Fruit fly (Drosophila melanogaster): Measurements from ENCODE around the gene CG7330.
A peak's percentile ranks its signal among the peaks of the same experiment; 100 is the strongest.

DNA sequence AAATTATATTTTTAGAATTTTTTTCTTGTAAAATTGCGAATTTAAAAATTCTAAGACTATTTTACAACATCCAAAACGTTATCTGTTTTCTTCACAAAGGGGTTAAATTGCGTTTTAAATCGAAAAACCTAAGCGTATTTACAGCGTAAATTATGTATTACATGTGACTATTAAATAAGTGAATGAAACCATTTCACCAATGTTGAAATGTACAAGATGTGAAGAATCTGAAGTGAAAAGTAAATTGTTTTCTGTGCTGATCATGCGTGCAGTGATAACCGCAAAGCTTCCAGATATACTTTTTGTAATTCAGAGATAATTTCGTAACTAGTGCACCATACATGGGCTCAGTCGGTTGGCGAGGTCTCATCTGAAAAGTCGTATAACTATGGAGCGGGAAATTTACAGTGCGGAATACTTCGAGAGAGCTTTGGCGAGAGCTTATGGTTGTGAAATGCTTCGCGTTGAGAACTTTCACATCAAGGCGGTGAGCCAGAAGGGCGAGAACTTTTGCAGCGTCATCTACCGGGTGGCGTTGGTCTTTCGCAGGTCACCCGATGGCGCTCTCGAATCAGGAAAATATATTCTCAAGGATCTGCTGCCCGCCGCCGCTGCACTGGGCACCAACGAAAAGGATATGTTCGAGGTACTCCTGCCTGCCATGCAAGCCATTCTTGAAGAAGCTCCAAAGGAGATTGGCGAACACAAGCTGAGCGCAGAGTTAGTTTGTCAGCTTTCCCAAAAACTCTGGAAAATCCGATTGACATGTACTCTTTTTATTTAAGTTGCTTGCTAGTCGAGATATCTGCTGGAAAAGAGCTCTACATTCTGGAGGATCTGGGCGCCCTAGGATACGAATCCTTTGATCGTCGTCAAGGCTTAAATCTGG lies 34.4 kb upstream of the CG7330 start:
- TF ChIP-seq CG2129 (GFP tag; IDR thresholded peaks at IDR 0.05; ENCODE audit: partially characterized antibody) (no peak), CG31388 (GFP tag; optimal IDR thresholded peaks at IDR 0.05) (no peak), CG13424 (tag; optimal IDR thresholded peaks at IDR 0.05) (peak; percentile 59), Hr78 (GFP tag; optimal IDR thresholded peaks at IDR 0.05) (no peak), HmgD (GFP tag; optimal IDR thresholded peaks at IDR 0.05) (peak; percentile 43), br (optimal IDR thresholded peaks at IDR 0.05) (no peak), CG10321 (GFP tag; IDR thresholded peaks at IDR 0.05) (no peak), Dbx (GFP tag; IDR thresholded peaks at IDR 0.05) (peak; percentile 66), lov (optimal IDR thresholded peaks at IDR 0.05) (no peak), lov (GFP tag; IDR thresholded peaks at IDR 0.05) (peak; percentile 65; the same call in 1 of the 3 replicates)

Data from whole organism, embryonic.